Worm (Caenorhabditis elegans): Measurements from ENCODE around the gene syx-5.

- TF ChIP-seq elt-3 (tag; optimal IDR thresholded peaks at IDR 0.05) (no peak), nhr-77 (tag; optimal IDR thresholded peaks at IDR 0.05) (no peak), nhr-11 (tag; optimal IDR thresholded peaks at IDR 0.05) (no peak), mep-1 (tag; optimal IDR thresholded peaks at IDR 0.05) (no peak), tbx-2 (tag; optimal IDR thresholded peaks at IDR 0.05) (no peak)
Measured at ce11 chrV:11767028-11767427, 2.3 kb downstream of the syx-5 start, which contains the start of gene sel-11.

Data from whole organism, L1 larva.